Worm (Caenorhabditis elegans) whole organism, late embryonic: ENCODE data around the gene C25F9.8.

ENCODE experiments used
- T23F11.4 ChIP-seq: fragments of 200-800 bp; sonication (Bioruptor generic); optimal IDR thresholded peaks from 2 replicates; lab custom pipeline; 2018; ENCODE audit warnings: mild to moderate bottlenecking, missing genetic modification characterization, missing compliant biosample characterization
- ama-1 ChIP-seq: fragments of 150-350 bp; optimal IDR thresholded peaks from 2 replicates; lab custom pipeline; 2014
- ceh-34 ChIP-seq: sonication (generic microtip); optimal IDR thresholded peaks from 2 replicates; lab custom pipeline; 2016; ENCODE audit warnings: mild to moderate bottlenecking, missing genetic modification characterization, missing compliant biosample characterization
- ceh-6 ChIP-seq: fragments of 200-800 bp; sonication (Bioruptor generic); optimal IDR thresholded peaks from 2 replicates; lab custom pipeline; 2018; ENCODE audit warnings: mild to moderate bottlenecking, missing genetic modification characterization, missing compliant biosample characterization
- dmd-4 ChIP-seq: sonication (generic microtip); optimal IDR thresholded peaks from 2 replicates; lab custom pipeline; 2016; ENCODE audit warnings: borderline replicate concordance, missing genetic modification characterization, missing compliant biosample characterization
- dve-1 ChIP-seq: sonication (generic microtip); optimal IDR thresholded peaks from 2 replicates; lab custom pipeline; 2017; ENCODE audit warnings: antibody characterized with exemption, mild to moderate bottlenecking, missing genetic modification characterization, missing compliant biosample characterization
- ets-4 ChIP-seq: sonication (generic microtip); optimal IDR thresholded peaks from 2 replicates; lab custom pipeline; 2016; ENCODE audit warnings: missing genetic modification characterization, missing compliant biosample characterization
- madf-2 ChIP-seq: sonication (generic microtip); optimal IDR thresholded peaks from 2 replicates; lab custom pipeline; 2017; ENCODE audit warnings: missing genetic modification characterization, missing compliant biosample characterization
- nfya-1 ChIP-seq: sonication (generic microtip); optimal IDR thresholded peaks from 2 replicates; lab custom pipeline; 2017; ENCODE audit warnings: missing genetic modification characterization, mild to moderate bottlenecking, missing compliant biosample characterization, antibody characterized with exemption, moderate library complexity
- rnt-1 ChIP-seq: sonication (generic microtip); optimal IDR thresholded peaks from 2 replicates; lab custom pipeline; 2016; ENCODE audit warnings: missing genetic modification characterization, missing compliant biosample characterization

DNA sequence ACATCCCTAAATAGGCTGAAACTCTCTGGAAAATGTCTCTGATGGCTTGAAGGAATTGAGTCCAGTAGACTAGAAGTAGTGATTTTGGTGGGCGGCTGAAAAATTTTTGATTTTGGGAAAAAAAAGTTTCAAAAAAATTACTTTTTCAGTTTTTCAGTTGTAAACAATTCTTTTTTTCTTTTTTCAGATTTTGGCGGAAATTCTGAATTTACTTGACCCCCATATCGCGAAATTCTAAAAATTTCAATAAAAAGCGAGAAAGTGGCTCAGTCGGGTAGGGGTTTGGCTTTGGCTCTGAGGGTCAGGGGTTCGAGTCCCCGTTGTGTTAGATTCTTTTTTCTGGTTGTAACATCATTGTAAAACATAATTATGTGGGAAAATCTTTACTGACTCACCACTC lies 36.2 kb downstream of the C25F9.8 start, which contains the start of gene srw-85:
- TF ChIP-seq rnt-1: no peak
- TF ChIP-seq ama-1 (lab: Kevin White, UChicago): no peak
- TF ChIP-seq ceh-34 (tag; lab: Kevin White, UChicago): no peak
- no peak for TF ChIP-seq dmd-4
- TF ChIP-seq dve-1 (tag; lab: Kevin White, UChicago): no peak
- TF ChIP-seq T23F11.4 (GFP tag; lab: Kevin White, UChicago): no peak
- no peak for TF ChIP-seq ceh-6 (GFP tag; lab: Kevin White, UChicago)
- no peak for TF ChIP-seq ets-4 (tag; lab: Kevin White, UChicago)
- no peak for TF ChIP-seq madf-2 (tag; lab: Kevin White, UChicago)
- no peak for TF ChIP-seq nfya-1
